Worm (Caenorhabditis elegans): ENCODE results near the gene F43C11.10.

The F43C11.10 gene

ce11 chrII:2330462-2330861, 22.0 kb downstream of the F43C11.10 start:
- TF ChIP-seq ama-1 (optimal IDR thresholded peaks at IDR 0.05) (no peak), nhr-11 (tag; optimal IDR thresholded peaks at IDR 0.05) (no peak), tbx-2 (tag; optimal IDR thresholded peaks at IDR 0.05) (no peak), fkh-2 (tag; optimal IDR thresholded peaks at IDR 0.05) (no peak), elt-1 (tag; optimal IDR thresholded peaks at IDR 0.05) (no peak), nhr-237 (tag; optimal IDR thresholded peaks at IDR 0.05) (no peak), nhr-25 (tag; optimal IDR thresholded peaks at IDR 0.05) (no peak), nhr-67 (tag; optimal IDR thresholded peaks at IDR 0.05) (no peak), fos-1 (tag; optimal IDR thresholded peaks at IDR 0.05) (no peak), zag-1 (tag; optimal IDR thresholded peaks at IDR 0.05) (no peak), skn-1 (tag; optimal IDR thresholded peaks at IDR 0.05) (no peak), nhr-23 (tag; optimal IDR thresholded peaks at IDR 0.05) (no peak), sea-2 (GFP tag; optimal IDR thresholded peaks at IDR 0.05) (no peak), nhr-76 (tag; optimal IDR thresholded peaks at IDR 0.05) (no peak)

- no peak for TF ChIP-seq ceh-9 (tag; optimal IDR thresholded peaks at IDR 0.05)
- TF ChIP-seq nhr-76 (tag; optimal IDR thresholded peaks at IDR 0.05), result no peak
- no peak for TF ChIP-seq jun-1 (tag; optimal IDR thresholded peaks at IDR 0.05)
- no peak for TF ChIP-seq skn-1 (tag; optimal IDR thresholded peaks at IDR 0.05)
- no peak for TF ChIP-seq elt-2 (tag; optimal IDR thresholded peaks at IDR 0.05)
- no peak for TF ChIP-seq ztf-11 (tag; optimal IDR thresholded peaks at IDR 0.05)
- TF ChIP-seq pqm-1 (tag; optimal IDR thresholded peaks at IDR 0.05), result no peak
- no peak for TF ChIP-seq unc-39 (tag; optimal IDR thresholded peaks at IDR 0.05)
These were observed 23.4 kb downstream of the F43C11.10 start, which contains the start of the genes ZK1240.8 and ZK1240.1 for ce11 chrII:2328963-2329442. Gene ZK1240.8 (minus strand): TSS chrII:2329063. Gene ZK1240.1 (plus strand): TSS chrII:2329392.

ce11 chrII:2324956-2325355, 27.5 kb downstream of the F43C11.10 start, which contains the start of gene ZK1240.11:
Gene ZK1240.11 (plus strand): TSS chrII:2325256.
- no peak for TF ChIP-seq nhr-12 (tag; optimal IDR thresholded peaks at IDR 0.05)
- TF ChIP-seq ztf-4 (tag; optimal IDR thresholded peaks at IDR 0.05), result no peak
- no peak for TF ChIP-seq fkh-2 (tag; optimal IDR thresholded peaks at IDR 0.05)
- TF ChIP-seq mml-1 (tag; optimal IDR thresholded peaks at IDR 0.05), result no peak
- TF ChIP-seq nhr-11 (tag; optimal IDR thresholded peaks at IDR 0.05), result no peak
- no peak for TF ChIP-seq nhr-28 (tag; optimal IDR thresholded peaks at IDR 0.05)
- no peak for TF ChIP-seq pha-4 (tag; optimal IDR thresholded peaks at IDR 0.05)
- TF ChIP-seq daf-12 (tag; optimal IDR thresholded peaks at IDR 0.05), result no peak
- TF ChIP-seq nfya-1 (tag; optimal IDR thresholded peaks at IDR 0.05; ENCODE audit: insufficient read depth), result no peak
- no peak for TF ChIP-seq elt-2 (tag; optimal IDR thresholded peaks at IDR 0.05)
- no peak for TF ChIP-seq nhr-43 (tag; optimal IDR thresholded peaks at IDR 0.05; ENCODE audit: poor library complexity, severe bottlenecking)
- no peak for TF ChIP-seq lsy-12 (tag; optimal IDR thresholded peaks at IDR 0.05)
- no peak for TF ChIP-seq fos-1 (tag; optimal IDR thresholded peaks at IDR 0.05)
- TF ChIP-seq snpc-4 (tag; optimal IDR thresholded peaks at IDR 0.05), result no peak
- TF ChIP-seq unc-62 (GFP tag; optimal IDR thresholded peaks at IDR 0.05), result no peak
- no peak for TF ChIP-seq zag-1 (tag; optimal IDR thresholded peaks at IDR 0.05)
- TF ChIP-seq nhr-77 (tag; optimal IDR thresholded peaks at IDR 0.05), result no peak

DNA sequence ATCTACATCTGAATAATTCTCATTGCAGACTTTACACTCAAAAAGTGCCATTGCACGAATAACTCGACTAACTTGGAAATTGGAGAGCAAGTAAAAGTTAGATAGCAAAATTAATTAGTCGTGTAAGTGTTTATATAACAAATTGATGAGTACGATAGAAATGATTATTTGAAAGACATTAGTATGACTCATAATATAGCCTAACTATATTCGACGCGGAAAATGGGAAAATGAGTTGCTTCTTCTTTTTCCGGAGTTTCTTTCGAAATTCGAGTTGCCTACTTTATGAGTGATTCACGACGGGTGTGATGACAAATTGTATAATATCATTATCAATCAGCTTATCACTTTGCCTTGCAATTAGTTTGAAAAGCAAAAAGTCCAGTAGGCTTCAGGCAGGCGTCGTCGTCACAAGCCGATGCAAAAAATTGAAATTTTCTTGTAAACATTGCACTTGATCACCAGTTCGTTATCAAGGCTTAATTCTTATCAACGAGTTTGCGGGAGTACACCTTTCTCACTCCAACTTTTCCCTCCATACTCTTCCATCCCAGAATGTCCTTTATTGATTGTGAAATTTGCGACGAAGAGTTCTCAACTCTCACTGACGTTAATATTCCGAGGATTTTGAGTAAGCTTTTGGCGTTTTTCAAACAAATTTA, 29.5 kb downstream of the F43C11.10 start, which contains the start of the genes ZK1240.6 and ZK1240.2:
ZK1240.6 (minus strand) TSS at position 51 of the 662 bp plus-strand sequence.
ZK1240.2 (plus strand) TSS at position 520 of the 662 bp plus-strand sequence.
- TF ChIP-seq fos-1 (tag; optimal IDR thresholded peaks at IDR 0.05), result no peak
- TF ChIP-seq eor-1 (tag; optimal IDR thresholded peaks at IDR 0.05), result no peak
- TF ChIP-seq elt-1 (tag; optimal IDR thresholded peaks at IDR 0.05), result no peak
- peak; percentile 50 for TF ChIP-seq jun-1 (tag; optimal IDR thresholded peaks at IDR 0.05)
- TF ChIP-seq elt-2 (tag; optimal IDR thresholded peaks at IDR 0.05), result peak; percentile 93
- TF ChIP-seq pha-4 (tag; optimal IDR thresholded peaks at IDR 0.05), result peak; percentile 24
- TF ChIP-seq mml-1 (tag; optimal IDR thresholded peaks at IDR 0.05), result no peak
- no peak for TF ChIP-seq lin-39 (tag; optimal IDR thresholded peaks at IDR 0.05)
- no peak for TF ChIP-seq lsy-12 (tag; optimal IDR thresholded peaks at IDR 0.05)
- no peak for TF ChIP-seq ama-1 (optimal IDR thresholded peaks at IDR 0.05)
- TF ChIP-seq ZK546.5 (tag; optimal IDR thresholded peaks at IDR 0.05), result no peak
- peak; percentile 46 for TF ChIP-seq pqm-1 (tag; optimal IDR thresholded peaks at IDR 0.05)
- TF ChIP-seq fkh-2 (tag; optimal IDR thresholded peaks at IDR 0.05), result no peak
